Fruit fly (Drosophila melanogaster) whole organism, embryonic: Measurements from ENCODE around the gene mib1.

Source experiments
- Asciz ChIP-seq: fragments of 200-800 bp; sonication (Bioruptor generic); optimal IDR thresholded peaks from 2 replicates; lab custom pipeline; 2017; ENCODE audit warnings: missing biosample characterization, mild to moderate bottlenecking, missing genetic modification characterization, missing genetic modification reagents
- BEAF-32 ChIP-seq: fragments of 200-800 bp; sonication (Bioruptor generic); optimal IDR thresholded peaks from 3 replicates; lab custom pipeline; 2017; ENCODE audit warnings: missing biosample characterization, missing genetic modification characterization, mild to moderate bottlenecking, moderate library complexity, missing genetic modification reagents
- CG10274 ChIP-seq: fragments of 200-800 bp; sonication (Bioruptor generic); optimal IDR thresholded peaks from 3 replicates; lab custom pipeline; 2017; ENCODE audit warnings: missing biosample characterization, mild to moderate bottlenecking, missing genetic modification characterization
- CG11456 ChIP-seq: fragments of 200-800 bp; sonication (Bioruptor generic); IDR thresholded peaks from 3 replicates; pipeline ENCODE4 v1.3.6; 2022; ENCODE audit warnings: missing biosample characterization, missing genetic modification characterization
- CG12769 ChIP-seq: fragments of 200-800 bp; sonication (Bioruptor generic); optimal IDR thresholded peaks from 2 replicates; lab custom pipeline; 2019; ENCODE audit warnings: missing biosample characterization, mild to moderate bottlenecking, missing genetic modification characterization, moderate library complexity
- CG12942 ChIP-seq: fragments of 200-800 bp; sonication (Bioruptor generic); optimal IDR thresholded peaks from 3 replicates; lab custom pipeline; 2016; ENCODE audit warnings: missing biosample characterization, missing genetic modification characterization
- CG14860 ChIP-seq: fragments of 200-800 bp; sonication (Bioruptor generic); IDR thresholded peaks from 3 replicates; pipeline ENCODE4 v1.3.6; 2022; ENCODE audit warnings: missing biosample characterization, missing genetic modification characterization; ENCODE audit not compliant: partially characterized antibody
- CG1529 ChIP-seq: fragments of 200-800 bp; sonication (Bioruptor generic); optimal IDR thresholded peaks from 3 replicates; lab custom pipeline; 2018; ENCODE audit warnings: missing biosample characterization, missing genetic modification characterization
- CG17612 ChIP-seq: fragments of 200-800 bp; sonication (Bioruptor generic); IDR thresholded peaks from 2 replicates; pipeline ENCODE4 v1.3.6; 2022; ENCODE audit warnings: missing biosample characterization, missing genetic modification characterization
- CG3065 ChIP-seq: fragments of 200-800 bp; sonication (Bioruptor generic); optimal IDR thresholded peaks from 2 replicates; lab custom pipeline; 2016; ENCODE audit warnings: missing biosample characterization, missing genetic modification characterization
- CG31365 ChIP-seq: fragments of 200-800 bp; sonication (Bioruptor generic); optimal IDR thresholded peaks from 2 replicates; lab custom pipeline; 2018; ENCODE audit warnings: missing biosample characterization, mild to moderate bottlenecking, missing genetic modification characterization
- CG3407 ChIP-seq: fragments of 200-800 bp; sonication (Bioruptor generic); optimal IDR thresholded peaks from 2 replicates; lab custom pipeline; 2018; ENCODE audit warnings: missing biosample characterization, mild to moderate bottlenecking, missing genetic modification characterization
- CG4360 ChIP-seq: fragments of 200-800 bp; sonication (Bioruptor generic); IDR thresholded peaks from 2 replicates; pipeline ENCODE4 v1.3.6; 2022; ENCODE audit warnings: missing biosample characterization, missing genetic modification characterization
- CG8290 ChIP-seq, 3 experiments: fragments of 200-800 bp; sonication (Bioruptor generic); optimal IDR thresholded peaks; 2 replicates each; lab custom pipeline; 2016 to 2019; ENCODE audit warnings: missing biosample characterization in 3 of 3, missing genetic modification characterization in 3 of 3, mild to moderate bottlenecking in 2 of 3, moderate library complexity in 1 of 3
- CG9437 ChIP-seq: fragments of 200-800 bp; sonication (Bioruptor generic); optimal IDR thresholded peaks from 2 replicates; lab custom pipeline; 2018; ENCODE audit warnings: missing biosample characterization, mild to moderate bottlenecking, missing genetic modification characterization
- CG9932 ChIP-seq: fragments of 200-800 bp; sonication (Bioruptor generic); IDR thresholded peaks from 2 replicates; pipeline ENCODE4 v1.3.6; 2022; ENCODE audit warnings: missing biosample characterization, missing genetic modification characterization
- CrebB ChIP-seq: fragments of 200-800 bp; sonication (Bioruptor generic); optimal IDR thresholded peaks from 3 replicates; lab custom pipeline; 2018; ENCODE audit warnings: missing biosample characterization, mild to moderate bottlenecking, missing genetic modification characterization
- Dek ChIP-seq: fragments of 200-800 bp; sonication (Bioruptor generic); optimal IDR thresholded peaks from 3 replicates; lab custom pipeline; 2019; ENCODE audit warnings: missing biosample characterization, mild to moderate bottlenecking, missing genetic modification characterization, moderate library complexity
- HHEX ChIP-seq: fragments of 200-800 bp; sonication (Bioruptor generic); optimal IDR thresholded peaks from 3 replicates; lab custom pipeline; 2017; ENCODE audit warnings: missing biosample characterization, mild to moderate bottlenecking, missing genetic modification characterization, missing genetic modification reagents
- Hand ChIP-seq: fragments of 200-800 bp; sonication (Bioruptor generic); optimal IDR thresholded peaks from 2 replicates; lab custom pipeline; 2017; ENCODE audit warnings: mild to moderate bottlenecking, missing biosample characterization, missing genetic modification reagents, missing genetic modification characterization
- Hey ChIP-seq: fragments of 200-800 bp; sonication (Bioruptor generic); optimal IDR thresholded peaks from 3 replicates; lab custom pipeline; 2018; ENCODE audit warnings: missing biosample characterization, mild to moderate bottlenecking, missing genetic modification characterization
- Lhr ChIP-seq: fragments of 200-800 bp; sonication (Bioruptor generic); optimal IDR thresholded peaks from 3 replicates; lab custom pipeline; 2017; ENCODE audit warnings: mild to moderate bottlenecking, missing biosample characterization, missing genetic modification reagents, missing genetic modification characterization
- Nf-YB ChIP-seq: fragments of 200-800 bp; sonication (Bioruptor generic); optimal IDR thresholded peaks from 3 replicates; lab custom pipeline; 2019; ENCODE audit warnings: missing biosample characterization, mild to moderate bottlenecking, missing genetic modification characterization, moderate library complexity
- Poxn ChIP-seq: fragments of 200-800 bp; sonication (Bioruptor generic); IDR thresholded peaks from 2 replicates; pipeline ENCODE4 v1.3.6; 2022; ENCODE audit warnings: missing biosample characterization, missing genetic modification characterization
- Rfx ChIP-seq: fragments of 200-800 bp; sonication (Bioruptor generic); IDR thresholded peaks from 2 replicates; pipeline ENCODE4 v1.3.6; 2022; ENCODE audit warnings: missing biosample characterization, missing genetic modification characterization
- Six4 ChIP-seq: fragments of 200-800 bp; sonication (Bioruptor generic); optimal IDR thresholded peaks from 2 replicates; lab custom pipeline; 2016; ENCODE audit warnings: missing biosample characterization, missing genetic modification characterization
- TFAM ChIP-seq: fragments of 200-800 bp; sonication (Bioruptor generic); optimal IDR thresholded peaks from 2 replicates; lab custom pipeline; 2017; ENCODE audit warnings: missing biosample characterization, missing genetic modification characterization, inconsistent platforms
- ac ChIP-seq: fragments of 200-800 bp; sonication (Bioruptor generic); optimal IDR thresholded peaks from 3 replicates; lab custom pipeline; 2017; ENCODE audit warnings: missing biosample characterization, mild to moderate bottlenecking, missing genetic modification characterization
- bcd ChIP-seq: fragments of 200-800 bp; sonication (Bioruptor generic); optimal IDR thresholded peaks from 2 replicates; lab custom pipeline; 2017; ENCODE audit warnings: missing biosample characterization, mild to moderate bottlenecking, missing genetic modification characterization
- bowl ChIP-seq: fragments of 200-800 bp; sonication (Bioruptor generic); IDR thresholded peaks from 2 replicates; pipeline ENCODE4 v1.3.6; 2022; ENCODE audit warnings: missing biosample characterization, missing genetic modification characterization
- cwo ChIP-seq: fragments of 200-800 bp; sonication (Bioruptor generic); optimal IDR thresholded peaks from 3 replicates; lab custom pipeline; 2017; ENCODE audit warnings: missing biosample characterization, missing genetic modification characterization, mild to moderate bottlenecking, moderate library complexity, missing genetic modification reagents
- dimm ChIP-seq: fragments of 200-800 bp; sonication (Bioruptor generic); IDR thresholded peaks from 2 replicates; pipeline ENCODE4 v1.3.6; 2022; ENCODE audit warnings: missing biosample characterization, missing genetic modification characterization
- eyg ChIP-seq: fragments of 200-800 bp; sonication (Bioruptor generic); optimal IDR thresholded peaks from 3 replicates; lab custom pipeline; 2016; ENCODE audit warnings: missing biosample characterization, missing genetic modification characterization
- gcm2 ChIP-seq: fragments of 200-800 bp; sonication (Bioruptor generic); optimal IDR thresholded peaks from 2 replicates; lab custom pipeline; 2016; ENCODE audit warnings: missing biosample characterization, missing genetic modification characterization
- inv ChIP-seq: fragments of 200-800 bp; sonication (Bioruptor generic); IDR thresholded peaks from 2 replicates; pipeline ENCODE4 v1.3.6; 2022; ENCODE audit warnings: missing biosample characterization, missing genetic modification characterization; ENCODE audit not compliant: partially characterized antibody
- jigr1 ChIP-seq: fragments of 200-800 bp; sonication (Bioruptor generic); IDR thresholded peaks from 3 replicates; pipeline ENCODE4 v1.3.6; 2022; ENCODE audit warnings: missing biosample characterization, missing genetic modification characterization
- knrl ChIP-seq: fragments of 200-800 bp; sonication (Bioruptor generic); IDR thresholded peaks from 3 replicates; pipeline ENCODE4 v1.3.6; 2022; ENCODE audit warnings: missing biosample characterization, missing genetic modification characterization; ENCODE audit not compliant: partially characterized antibody
- lola ChIP-seq, 3 experiments: fragments of >200 bp in 2 of 3; fragments of 200-800 bp in 1 of 3; sonication (Bioruptor generic) in 1 of 3; optimal IDR thresholded peaks; 2 replicates each; lab custom pipeline; 2017 to 2019; ENCODE audit warnings: missing biosample characterization in 3 of 3, missing genetic modification characterization in 3 of 3, mild to moderate bottlenecking in 1 of 3, moderate library complexity in 1 of 3
- luna ChIP-seq: fragments of 200-800 bp; sonication (Bioruptor generic); optimal IDR thresholded peaks from 2 replicates; lab custom pipeline; 2016; ENCODE audit warnings: missing biosample characterization, missing genetic modification characterization
- onecut ChIP-seq: fragments of 200-800 bp; sonication (Bioruptor generic); IDR thresholded peaks from 2 replicates; pipeline ENCODE4 v1.3.6; 2022; ENCODE audit warnings: missing biosample characterization, missing genetic modification characterization
- pan ChIP-seq, 4 experiments: fragments of >200 bp in 3 of 4; fragments of 200-800 bp in 1 of 4; sonication (Bioruptor generic) in 1 of 4; optimal IDR thresholded peaks in 3 of 4; IDR thresholded peaks in 1 of 4; 2 replicates each; pipeline versions ENCODE4 v1.3.6 to Lab custom; 2017 to 2022; ENCODE audit warnings: missing biosample characterization in 2 of 4, missing genetic modification characterization in 2 of 4, mixed read lengths in 1 of 4
- pb ChIP-seq: fragments of 200-800 bp; sonication (Bioruptor generic); optimal IDR thresholded peaks from 3 replicates; lab custom pipeline; 2016; ENCODE audit warnings: missing biosample characterization, missing genetic modification characterization
- run ChIP-seq: fragments of 200-800 bp; sonication (Bioruptor generic); optimal IDR thresholded peaks from 3 replicates; lab custom pipeline; 2018; ENCODE audit warnings: missing biosample characterization, mild to moderate bottlenecking, missing genetic modification characterization
- sc ChIP-seq, 3 experiments: fragments of >200 bp in 2 of 3; fragments of 200-800 bp in 1 of 3; sonication (Bioruptor generic) in 1 of 3; optimal IDR thresholded peaks; 2 replicates in 2 of 3; 3 replicates in 1 of 3; lab custom pipeline; 2017; ENCODE audit warnings: mild to moderate bottlenecking in 1 of 3, missing biosample characterization in 1 of 3, missing genetic modification characterization in 1 of 3, missing genetic modification reagents in 1 of 3
- schlank ChIP-seq: fragments of 200-800 bp; sonication (Bioruptor generic); optimal IDR thresholded peaks from 2 replicates; lab custom pipeline; 2018; ENCODE audit warnings: missing biosample characterization, mild to moderate bottlenecking, missing genetic modification characterization
- so ChIP-seq: fragments of 200-800 bp; sonication (Bioruptor generic); IDR thresholded peaks from 3 replicates; pipeline ENCODE4 v1.3.6; 2022; ENCODE audit warnings: missing biosample characterization, missing genetic modification characterization
- sr ChIP-seq: fragments of 200-800 bp; sonication (Bioruptor generic); IDR thresholded peaks from 3 replicates; pipeline ENCODE4 v1.3.6; 2022; ENCODE audit warnings: missing biosample characterization, missing genetic modification characterization
- wek ChIP-seq: fragments of 200-800 bp; sonication (Bioruptor generic); optimal IDR thresholded peaks from 3 replicates; lab custom pipeline; 2018; ENCODE audit warnings: missing biosample characterization, mild to moderate bottlenecking, missing genetic modification characterization, moderate library complexity

The mib1 gene

DNA sequence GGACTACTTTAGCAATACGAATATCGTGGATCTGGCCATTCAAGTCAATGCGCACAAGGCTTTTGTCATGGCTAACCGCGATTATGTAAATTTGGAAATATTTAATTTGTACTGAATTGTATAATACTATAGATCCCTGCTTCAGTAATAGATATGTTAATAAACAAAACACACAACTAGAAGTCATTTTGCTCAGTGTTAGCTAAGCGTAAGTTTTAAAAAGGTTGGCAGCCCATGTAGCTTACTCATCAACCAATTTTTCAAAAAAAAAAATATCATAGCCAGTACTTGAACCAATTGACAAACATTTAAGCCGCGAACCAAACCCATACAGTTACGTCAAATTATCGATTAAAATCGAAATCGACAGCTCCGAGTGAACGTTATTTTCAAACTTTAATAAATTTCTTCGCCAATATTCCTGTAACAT lies 25.5 kb upstream of the mib1 start (continued):
- TF ChIP-seq CG12769 (tag; lab: Kevin White, UChicago): peak; percentile 88
- peak; percentile 6 for TF ChIP-seq CG3065 (GFP tag; lab: Kevin White, UChicago)
- TF ChIP-seq CG9932 (GFP tag; lab: Robert Waterston, UW): peak; percentile 85
- TF ChIP-seq CG1529 (GFP tag; lab: Kevin White, UChicago): peak; percentile 43
- peak; percentile 70 for TF ChIP-seq onecut
- TF ChIP-seq Asciz (GFP tag; lab: Kevin White, UChicago): peak; percentile 55
- peak; percentile 46 for TF ChIP-seq gcm2 (GFP tag; lab: Kevin White, UChicago)
- peak; percentile 31 for TF ChIP-seq CG3407
- TF ChIP-seq bcd (GFP tag; lab: Kevin White, UChicago): peak; percentile 72
- peak; percentile 36; the same call in 1 of the 2 replicates for TF ChIP-seq CG17612 (GFP tag; lab: Robert Waterston, UW)
- peak; percentile 74 for TF ChIP-seq Six4 (GFP tag; lab: Kevin White, UChicago)
- TF ChIP-seq inv (GFP tag; lab: Robert Waterston, UW): no peak; the same call in 1 of the 2 replicates
- peak; percentile 86 for TF ChIP-seq CrebB (tag; lab: Kevin White, UChicago)
- peak; percentile 48 for TF ChIP-seq Nf-YB (GFP tag; lab: Kevin White, UChicago)
- peak; percentile 69 for TF ChIP-seq wek
- TF ChIP-seq so: peak; percentile 88
- peak; percentile 91 for TF ChIP-seq Rfx (GFP tag; lab: Robert Waterston, UW)
- TF ChIP-seq HHEX (GFP tag; lab: Kevin White, UChicago): peak; percentile 75
- no peak for TF ChIP-seq sr
- TF ChIP-seq CG12942 (GFP tag; lab: Kevin White, UChicago): peak; percentile 67
- no peak for TF ChIP-seq Poxn
- peak; percentile 53 for TF ChIP-seq CG9437
- peak; percentile 23 for TF ChIP-seq schlank (tag; lab: Kevin White, UChicago)
- TF ChIP-seq pan (optimal IDR thresholded peaks at IDR 0.05; lab: Kevin White, UChicago): no peak
- peak in 1 of 2 experiments; percentile 85 for TF ChIP-seq pan (GFP tag; optimal IDR thresholded peaks at IDR 0.05 in 1 of 2, IDR thresholded peaks at IDR 0.05 in 1 of 2)
- peak; percentile 99 for TF ChIP-seq Lhr (GFP tag; lab: Kevin White, UChicago)
- peak; percentile 65 for TF ChIP-seq CG31365 (tag; lab: Kevin White, UChicago)
- peak; percentile 60 for TF ChIP-seq eyg (GFP tag; lab: Kevin White, UChicago)
- TF ChIP-seq Dek: peak; percentile 85
- TF ChIP-seq knrl: peak; percentile 68
- peak; percentile 50 for TF ChIP-seq CG10274 (GFP tag; lab: Kevin White, UChicago)
- no peak for TF ChIP-seq sc (optimal IDR thresholded peaks at IDR 0.05; lab: Kevin White, UChicago)
- peak; percentile 13 for TF ChIP-seq sc (GFP tag; optimal IDR thresholded peaks at IDR 0.05; lab: Kevin White, UChicago)
- peak; percentile 66 for TF ChIP-seq BEAF-32 (GFP tag; lab: Kevin White, UChicago)
- peak; percentile 71 for TF ChIP-seq ac
- TF ChIP-seq bowl: no peak
- 0 out of 2 replicates have a peak, but pooled peaks have one; percentile 6 for TF ChIP-seq dimm (GFP tag; lab: Robert Waterston, UW)
- TF ChIP-seq CG14860 (GFP tag; lab: Robert Waterston, UW): peak; percentile 65
- no peak for TF ChIP-seq TFAM
- TF ChIP-seq cwo (GFP tag; lab: Kevin White, UChicago): peak; percentile 72
- peak; percentile 79 for TF ChIP-seq luna (GFP tag; lab: Kevin White, UChicago)
- no peak for TF ChIP-seq CG4360
- no peak for TF ChIP-seq Hey (tag; lab: Kevin White, UChicago)
- TF ChIP-seq CG11456: peak; percentile 87
- peak; percentile 67 for TF ChIP-seq run (tag; lab: Kevin White, UChicago)
- TF ChIP-seq jigr1 (GFP tag; lab: Robert Waterston, UW): 0 out of 3 replicates have a peak, but pooled peaks have one; percentile 34
- TF ChIP-seq pb: peak; percentile 52
- TF ChIP-seq CG8290 (GFP tag; optimal IDR thresholded peaks at IDR 0.05; lab: Kevin White, UChicago): peak; percentile 85
- peak; percentile 45 to 94 for TF ChIP-seq CG8290 (tag; optimal IDR thresholded peaks at IDR 0.05; lab: Kevin White, UChicago)
- TF ChIP-seq lola (GFP tag; optimal IDR thresholded peaks at IDR 0.05; lab: Kevin White, UChicago): peak in 1 of 3 experiments; percentile 55
- peak; percentile 77 for TF ChIP-seq Hand (GFP tag; lab: Kevin White, UChicago)
